Fruit fly (Drosophila melanogaster): Measurements from ENCODE around the gene ChLD3.
A peak's percentile ranks its signal among the peaks of the same experiment; 100 is the strongest.

Gene ChLD3

DNA sequence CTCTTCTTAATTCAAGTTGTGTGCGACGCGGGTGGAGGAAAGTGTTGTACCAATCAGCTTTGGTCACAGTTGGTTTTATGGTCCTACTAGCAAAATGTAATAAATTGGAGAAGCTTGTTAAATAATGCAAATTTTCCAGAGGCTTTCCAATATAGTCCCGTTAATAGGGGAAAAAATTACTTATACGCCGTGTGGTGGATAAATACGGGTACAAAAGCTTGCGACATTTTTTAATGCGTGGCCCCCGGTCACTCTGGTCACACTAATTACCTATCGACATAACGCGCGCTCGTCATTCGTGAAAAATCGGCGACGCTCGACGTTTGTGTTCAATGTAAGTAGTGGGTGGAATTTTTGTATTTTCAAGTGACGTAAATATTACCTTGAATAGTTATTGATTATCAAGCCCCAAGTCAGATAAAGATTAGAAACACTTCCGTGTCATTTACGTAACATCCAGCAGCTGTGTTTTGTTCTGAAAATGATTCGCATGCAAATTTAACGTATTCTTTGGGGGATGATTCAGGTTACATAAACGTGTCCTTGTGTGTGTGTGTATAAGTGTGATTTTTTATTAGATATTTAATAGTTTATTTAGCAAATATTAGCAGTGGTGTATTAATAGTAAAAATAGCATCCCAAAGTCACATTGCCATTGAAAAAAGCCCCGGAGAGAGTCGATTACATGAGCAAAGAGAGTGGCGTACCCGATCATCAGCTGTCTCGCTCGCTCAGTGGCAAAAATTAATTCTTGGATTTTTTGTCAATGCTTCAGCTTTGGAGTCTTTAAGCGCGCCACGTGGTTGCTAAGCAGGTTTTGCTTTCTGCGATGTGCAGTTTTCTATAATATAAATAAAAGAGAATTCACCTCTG lies 18.8 kb upstream of the ChLD3 start, which contains the start of gene Cyt-c-p (continued):
- TF ChIP-seq CG1024 (GFP tag; IDR thresholded peaks at IDR 0.05), result no peak
- no peak for TF ChIP-seq zf30C (GFP tag; optimal IDR thresholded peaks at IDR 0.05)
- no peak for TF ChIP-seq CG6813 (GFP tag; optimal IDR thresholded peaks at IDR 0.05)
- TF ChIP-seq CG2199 (GFP tag; IDR thresholded peaks at IDR 0.05), result no peak
- TF ChIP-seq scrt (GFP tag; optimal IDR thresholded peaks at IDR 0.05), result peak; percentile 53
- TF ChIP-seq NFAT (GFP tag; IDR thresholded peaks at IDR 0.05), result peak; percentile 58; the same call in 1 of the 2 replicates
- TF ChIP-seq CG7745 (tag; optimal IDR thresholded peaks at IDR 0.05), result no peak
- TF ChIP-seq ap (GFP tag; IDR thresholded peaks at IDR 0.05), result no peak
- peak; percentile 38 for TF ChIP-seq YL-1 (GFP tag; optimal IDR thresholded peaks at IDR 0.05)
- peak; percentile 33 for TF ChIP-seq mirr (GFP tag; optimal IDR thresholded peaks at IDR 0.05)
- peak; percentile 44; the same call in 1 of the 3 replicates for TF ChIP-seq HLH4C (GFP tag; IDR thresholded peaks at IDR 0.05; ENCODE audit: partially characterized antibody)
- peak; percentile 69 for TF ChIP-seq sd (tag; optimal IDR thresholded peaks at IDR 0.05)
- TF ChIP-seq unc-4 (GFP tag; IDR thresholded peaks at IDR 0.05; ENCODE audit: partially characterized antibody), result peak; percentile 66
- no peak for TF ChIP-seq cas (GFP tag; IDR thresholded peaks at IDR 0.05)
- no peak for TF ChIP-seq CG10979 (tag; optimal IDR thresholded peaks at IDR 0.05)
- no peak for TF ChIP-seq CG31365 (tag; optimal IDR thresholded peaks at IDR 0.05)
- TF ChIP-seq CG11560 (tag; IDR thresholded peaks at IDR 0.05), result no peak
- no peak for TF ChIP-seq CG43689 (GFP tag; IDR thresholded peaks at IDR 0.05)
- no peak for TF ChIP-seq tna (GFP tag; IDR thresholded peaks at IDR 0.05; ENCODE audit: partially characterized antibody)
- TF ChIP-seq Vsx1 (GFP tag; optimal IDR thresholded peaks at IDR 0.05), result peak; percentile 17
- TF ChIP-seq CG14050 (GFP tag; IDR thresholded peaks at IDR 0.05), result no peak
- TF ChIP-seq pzg (GFP tag; optimal IDR thresholded peaks at IDR 0.05), result peak; percentile 93
- TF ChIP-seq vnd (GFP tag; IDR thresholded peaks at IDR 0.05; ENCODE audit: partially characterized antibody), result 0 out of 3 replicates have a peak, but pooled peaks have one; percentile 35
- peak; percentile 38 for TF ChIP-seq lilli (GFP tag; optimal IDR thresholded peaks at IDR 0.05)
- TF ChIP-seq CG3847 (GFP tag; IDR thresholded peaks at IDR 0.05), result peak; percentile 61
- TF ChIP-seq Drgx (GFP tag; IDR thresholded peaks at IDR 0.05), result no peak
- no peak for TF ChIP-seq B-H2 (GFP tag; optimal IDR thresholded peaks at IDR 0.05)
- TF ChIP-seq knrl (GFP tag; IDR thresholded peaks at IDR 0.05; ENCODE audit: partially characterized antibody), result peak; percentile 61
- peak; percentile 93 for TF ChIP-seq Lhr (GFP tag; optimal IDR thresholded peaks at IDR 0.05)
- TF ChIP-seq CG10462 (GFP tag; optimal IDR thresholded peaks at IDR 0.05), result no peak
- no peak for TF ChIP-seq Poxn (GFP tag; IDR thresholded peaks at IDR 0.05)
- TF ChIP-seq CG31224 (GFP tag; IDR thresholded peaks at IDR 0.05), result no peak
- no peak for TF ChIP-seq Antp (GFP tag; optimal IDR thresholded peaks at IDR 0.05)
- TF ChIP-seq CG4404 (GFP tag; IDR thresholded peaks at IDR 0.05), result no peak
- no peak for TF ChIP-seq psq (GFP tag; optimal IDR thresholded peaks at IDR 0.05)
- peak; percentile 22 for TF ChIP-seq CG1832 (GFP tag; optimal IDR thresholded peaks at IDR 0.05)
- TF ChIP-seq CG5180 (GFP tag; optimal IDR thresholded peaks at IDR 0.05), result no peak
- no peak for TF ChIP-seq Rx (GFP tag; IDR thresholded peaks at IDR 0.05)
- TF ChIP-seq ac (GFP tag; optimal IDR thresholded peaks at IDR 0.05), result no peak
- TF ChIP-seq pfk (GFP tag; optimal IDR thresholded peaks at IDR 0.05), result no peak
- no peak for TF ChIP-seq cato (GFP tag; optimal IDR thresholded peaks at IDR 0.05; ENCODE audit: borderline replicate concordance)
- TF ChIP-seq HLH3B (GFP tag; IDR thresholded peaks at IDR 0.05), result no peak
- TF ChIP-seq Taf1 (GFP tag; IDR thresholded peaks at IDR 0.05), result no peak
- no peak for TF ChIP-seq Sry-β (GFP tag; optimal IDR thresholded peaks at IDR 0.05)
- TF ChIP-seq sr (GFP tag; IDR thresholded peaks at IDR 0.05), result no peak
- no peak for TF ChIP-seq NC2α (GFP tag; optimal IDR thresholded peaks at IDR 0.05)
- no peak for TF ChIP-seq CG17802 (tag; optimal IDR thresholded peaks at IDR 0.05)
- no peak for TF ChIP-seq CG11247 (GFP tag; IDR thresholded peaks at IDR 0.05)
- TF ChIP-seq CG30403 (GFP tag; optimal IDR thresholded peaks at IDR 0.05), result no peak

Data from whole organism, embryonic.